Fruit fly (Drosophila melanogaster) whole organism, adult: ENCODE data around the gene chp.

Source experiments
- CG14711 ChIP-seq: fragments of 200-800 bp; sonication (Bioruptor generic); optimal IDR thresholded peaks from 2 replicates; lab custom pipeline; 2018; ENCODE audit warnings: missing biosample characterization, mild to moderate bottlenecking, missing genetic modification characterization, moderate library complexity
- CG5204 ChIP-seq: fragments of 200-800 bp; sonication (Bioruptor generic); optimal IDR thresholded peaks from 2 replicates; lab custom pipeline; 2016; ENCODE audit warnings: missing biosample characterization, missing genetic modification characterization
- Clk ChIP-seq: fragments of 200-800 bp; sonication (Bioruptor generic); optimal IDR thresholded peaks from 2 replicates; lab custom pipeline; 2017; ENCODE audit warnings: missing biosample characterization, missing genetic modification characterization
- Crg-1 ChIP-seq: fragments of 200-800 bp; sonication (Bioruptor generic); optimal IDR thresholded peaks from 2 replicates; lab custom pipeline; 2016; ENCODE audit warnings: missing biosample characterization, missing genetic modification characterization
- Mnt ChIP-seq: fragments of 200-800 bp; sonication (Bioruptor generic); optimal IDR thresholded peaks from 2 replicates; lab custom pipeline; 2016; ENCODE audit warnings: missing biosample characterization, mild to moderate bottlenecking, missing genetic modification characterization
- cic ChIP-seq: fragments of 200-800 bp; sonication (Bioruptor generic); optimal IDR thresholded peaks from 2 replicates; lab custom pipeline; 2017; ENCODE audit warnings: missing biosample characterization, mild to moderate bottlenecking, missing genetic modification characterization, moderate library complexity
- cnc ChIP-seq, 2 experiments: fragments of >200 bp; optimal IDR thresholded peaks; 2 replicates each; lab custom pipeline; 2017
- kay ChIP-seq: fragments of 200-800 bp; sonication (Bioruptor generic); peaks from one replicate; lab custom pipeline; 2016; ENCODE audit warnings: missing biosample characterization, missing genetic modification characterization, borderline replicate concordance

DNA sequence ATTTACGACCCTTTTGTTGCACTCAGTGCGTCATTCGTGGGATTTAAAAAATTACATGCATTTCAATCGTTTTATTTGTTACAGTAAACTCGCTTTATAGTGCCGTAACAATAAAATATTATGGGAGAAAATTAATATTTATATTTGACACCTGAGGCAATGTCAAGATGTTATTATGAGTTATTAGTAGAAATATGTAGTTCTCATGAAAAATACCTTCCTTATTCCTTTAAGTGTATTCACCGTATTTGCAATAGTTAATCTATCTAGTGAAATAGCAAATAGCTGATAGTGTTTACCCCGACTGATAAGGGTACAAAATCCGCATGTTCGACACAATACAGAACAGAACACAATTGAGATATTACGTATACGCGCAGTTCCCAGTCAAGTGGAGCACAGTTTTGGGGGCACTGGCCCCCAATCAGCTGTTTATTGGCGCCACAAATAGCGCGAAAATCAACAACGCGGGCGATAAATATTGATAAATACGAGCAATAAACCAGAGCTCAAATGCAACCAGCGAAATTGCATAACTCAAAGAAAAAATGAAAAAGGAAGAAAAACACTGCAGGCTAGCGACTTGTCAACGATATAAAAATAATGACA, 40.0 kb upstream of the chp start:
- TF ChIP-seq Mnt (GFP tag; lab: Kevin White, UChicago) (peak; percentile 27), cic (GFP tag; lab: Kevin White, UChicago) (peak; percentile 19), CG14711 (peak; percentile 68), CG5204 (GFP tag; lab: Kevin White, UChicago) (peak; percentile 67), Crg-1 (GFP tag; lab: Kevin White, UChicago) (no peak), Clk (GFP tag; lab: Kevin White, UChicago) (no peak), cnc (optimal IDR thresholded peaks at IDR 0.05; lab: Kevin White, UChicago) (no peak), kay (GFP tag; lab: Kevin White, UChicago) (no peak)
